Worm (Caenorhabditis elegans) whole organism, mixed stage, embryonic: ENCODE measurements around the gene nhr-106.

ENCODE experiments used
- elt-3 ChIP-seq: fragments of 150-350 bp; optimal IDR thresholded peaks from 2 replicates; lab custom pipeline; 2014; ENCODE audit warnings: missing biosample characterization, missing genetic modification characterization
- flh-1 ChIP-seq: fragments of 200-800 bp; sonication (Bioruptor generic); optimal IDR thresholded peaks from 2 replicates; lab custom pipeline; 2018; ENCODE audit warnings: mild to moderate bottlenecking, missing genetic modification characterization, moderate library complexity, missing compliant biosample characterization
- hlh-1 ChIP-seq: fragments of 150-350 bp; optimal IDR thresholded peaks from 2 replicates; lab custom pipeline; 2014; ENCODE audit warnings: missing biosample characterization, missing genetic modification reagents, missing genetic modification characterization
- lin-13 ChIP-seq: fragments of 150-350 bp; optimal IDR thresholded peaks from 2 replicates; lab custom pipeline; 2014; ENCODE audit warnings: missing biosample characterization, missing genetic modification characterization
- nhr-12 ChIP-seq: fragments of 150-350 bp; optimal IDR thresholded peaks from 2 replicates; lab custom pipeline; 2014; ENCODE audit warnings: missing biosample characterization, missing genetic modification characterization
- sem-2 ChIP-seq: fragments of 200-800 bp; sonication (Bioruptor generic); optimal IDR thresholded peaks from 2 replicates; lab custom pipeline; 2018; ENCODE audit warnings: mild to moderate bottlenecking, missing genetic modification characterization, missing compliant biosample characterization
- tbx-8 ChIP-seq: fragments of 200-800 bp; sonication (Bioruptor generic); optimal IDR thresholded peaks from 2 replicates; lab custom pipeline; 2018; ENCODE audit warnings: mild to moderate bottlenecking, missing genetic modification characterization, moderate library complexity, missing compliant biosample characterization
- unc-62 ChIP-seq: fragments of 150-350 bp; optimal IDR thresholded peaks from 2 replicates; lab custom pipeline; 2014; ENCODE audit warnings: missing biosample characterization, missing genetic modification reagents, missing genetic modification characterization
- ztf-11 ChIP-seq: fragments of 150-350 bp; optimal IDR thresholded peaks from 2 replicates; lab custom pipeline; 2014; ENCODE audit warnings: missing biosample characterization, missing genetic modification characterization

DNA sequence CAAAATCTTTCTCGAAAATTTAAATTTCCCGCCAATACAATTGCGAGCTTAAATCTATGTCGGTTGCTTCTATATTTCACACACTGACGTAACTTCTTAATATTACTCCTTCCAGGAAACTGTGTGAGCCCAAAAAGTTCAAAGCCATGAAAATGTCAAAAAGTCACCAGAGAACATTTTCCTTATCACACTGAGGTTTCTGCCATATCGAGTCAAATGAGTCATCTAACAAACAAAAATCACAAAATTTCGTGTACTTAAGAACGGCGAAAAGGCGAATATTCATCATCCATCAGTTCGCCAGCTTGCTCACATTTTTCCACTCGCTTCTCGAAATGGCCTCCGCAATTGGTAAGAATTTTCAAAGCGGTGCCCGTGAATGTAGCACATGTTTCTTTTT is 39.7 kb upstream of the nhr-106 start, which contains the start of gene M02H5.8:
- TF ChIP-seq nhr-12 (tag; lab: Kevin White, UChicago) = no peak
- no peak for TF ChIP-seq unc-62
- no peak for TF ChIP-seq elt-3 (tag; lab: Kevin White, UChicago)
- no peak for TF ChIP-seq hlh-1 (tag; lab: Kevin White, UChicago)
- no peak for TF ChIP-seq flh-1 (GFP tag; lab: Kevin White, UChicago)
- no peak for TF ChIP-seq lin-13 (tag; lab: Kevin White, UChicago)
- TF ChIP-seq ztf-11 = no peak
- no peak for TF ChIP-seq sem-2 (GFP tag; lab: Kevin White, UChicago)
- no peak for TF ChIP-seq tbx-8 (GFP tag; lab: Kevin White, UChicago)
